Worm (Caenorhabditis elegans) whole organism, L4 larva: ENCODE data around the gene sma-2.

Experiments
- T20F7.1 ChIP-seq: fragments of 200-800 bp; sonication (Bioruptor generic); optimal IDR thresholded peaks from 2 replicates; lab custom pipeline; 2018; ENCODE audit warnings: mild to moderate bottlenecking, missing genetic modification characterization, missing compliant biosample characterization
- Y48G9A.11 ChIP-seq: fragments of 200-800 bp; sonication (Bioruptor generic); IDR thresholded peaks from 2 replicates; pipeline ENCODE4 v1.3.6; 2022; ENCODE audit warnings: missing genetic modification reagents, missing genetic modification characterization, missing compliant biosample characterization
- aha-1 ChIP-seq: fragments of 150-350 bp; peaks from one replicate; lab custom pipeline; 2014; ENCODE audit warnings: missing biosample characterization, missing genetic modification characterization
- aly-2 ChIP-seq: sonication (generic microtip); optimal IDR thresholded peaks from 2 replicates; lab custom pipeline; 2018; ENCODE audit warnings: missing biosample characterization, missing genetic modification characterization
- ceh-20 ChIP-seq: fragments of 200-800 bp; sonication (Bioruptor generic); IDR thresholded peaks from 2 replicates; pipeline ENCODE4 v1.3.6; 2022; ENCODE audit warnings: missing genetic modification reagents, missing genetic modification characterization, missing compliant biosample characterization
- ceh-28 ChIP-seq: fragments of 150-350 bp; optimal IDR thresholded peaks from 2 replicates; lab custom pipeline; 2014; ENCODE audit warnings: missing biosample characterization, missing genetic modification reagents, missing genetic modification characterization
- ceh-32 ChIP-seq: sonication (generic microtip); optimal IDR thresholded peaks from 2 replicates; lab custom pipeline; 2016; ENCODE audit warnings: mild to moderate bottlenecking, missing genetic modification characterization, missing compliant biosample characterization; ENCODE audit not compliant: poor library complexity
- daf-16 ChIP-seq, 3 experiments: sonication (generic microtip); optimal IDR thresholded peaks; 2 replicates each; lab custom pipeline; 2016 to 2017; ENCODE audit warnings: missing genetic modification characterization in 3 of 3, missing genetic modification reagents in 3 of 3, mild to moderate bottlenecking in 2 of 3, missing compliant biosample characterization in 2 of 3, missing biosample characterization in 1 of 3, moderate library complexity in 1 of 3
- dpl-1 ChIP-seq: fragments of 150-350 bp; optimal IDR thresholded peaks from 2 replicates; lab custom pipeline; 2014; ENCODE audit warnings: missing biosample characterization, missing genetic modification reagents, missing genetic modification characterization
- duxl-1 ChIP-seq: sonication (generic microtip); optimal IDR thresholded peaks from 2 replicates; lab custom pipeline; 2016; ENCODE audit warnings: mild to moderate bottlenecking, missing genetic modification characterization, moderate library complexity, missing compliant biosample characterization; ENCODE audit not compliant: poor library complexity
- dve-1 ChIP-seq: sonication (generic microtip); optimal IDR thresholded peaks from 2 replicates; lab custom pipeline; 2017; ENCODE audit warnings: antibody characterized with exemption, mild to moderate bottlenecking, missing genetic modification characterization, missing compliant biosample characterization; ENCODE audit not compliant: insufficient read depth
- gei-8 ChIP-seq: fragments of 200-800 bp; sonication (Bioruptor generic); optimal IDR thresholded peaks from 2 replicates; lab custom pipeline; 2018; ENCODE audit warnings: mild to moderate bottlenecking, missing genetic modification characterization, missing compliant biosample characterization
- hlh-30 ChIP-seq: sonication (generic microtip); optimal IDR thresholded peaks from 2 replicates; lab custom pipeline; 2017; ENCODE audit warnings: antibody characterized with exemption, mild to moderate bottlenecking, missing genetic modification characterization, missing compliant biosample characterization; ENCODE audit not compliant: insufficient read depth
- lin-1 ChIP-seq: fragments of 200-800 bp; sonication (Bioruptor generic); IDR thresholded peaks from 2 replicates; pipeline ENCODE4 v1.3.6; 2022; ENCODE audit warnings: missing genetic modification reagents, missing genetic modification characterization, missing compliant biosample characterization
- lin-13 ChIP-seq: fragments of 150-350 bp; optimal IDR thresholded peaks from 2 replicates; lab custom pipeline; 2014; ENCODE audit warnings: missing biosample characterization, missing genetic modification reagents, missing genetic modification characterization
- lin-15B ChIP-seq: fragments of 150-350 bp; sonication (generic microtip); optimal IDR thresholded peaks from 3 replicates; lab custom pipeline; 2014; ENCODE audit warnings: missing biosample characterization, missing genetic modification characterization
- lin-38 ChIP-seq: fragments of 200-800 bp; sonication (Bioruptor generic); IDR thresholded peaks from 2 replicates; pipeline ENCODE4 v1.3.6; 2022; ENCODE audit warnings: missing genetic modification reagents, missing genetic modification characterization, missing compliant biosample characterization
- lir-3 ChIP-seq: sonication (generic microtip); optimal IDR thresholded peaks from 2 replicates; lab custom pipeline; 2016; ENCODE audit warnings: mild to moderate bottlenecking, missing genetic modification characterization, missing compliant biosample characterization
- lsy-2 ChIP-seq, 2 experiments: fragments of 150-350 bp in 1 of 2; sonication (generic microtip) in 1 of 2; optimal IDR thresholded peaks; 2 replicates each; lab custom pipeline; 2014 to 2017; ENCODE audit warnings: missing biosample characterization in 2 of 2, missing genetic modification characterization in 2 of 2
- madf-9 ChIP-seq: fragments of 200-800 bp; sonication (Bioruptor generic); conservative IDR thresholded peaks from 2 replicates; pipeline ENCODE4 v1.3.6; 2022; ENCODE audit warnings: missing genetic modification reagents, missing genetic modification characterization, missing compliant biosample characterization
- mes-2 ChIP-seq: sonication (generic microtip); optimal IDR thresholded peaks from 2 replicates; lab custom pipeline; 2016; ENCODE audit warnings: missing genotype, mild to moderate bottlenecking, missing genetic modification characterization, missing compliant biosample characterization; ENCODE audit not compliant: poor library complexity, severe bottlenecking
- nhr-10 ChIP-seq: fragments of 150-350 bp; optimal IDR thresholded peaks from 2 replicates; lab custom pipeline; 2014; ENCODE audit warnings: missing biosample characterization, missing genetic modification characterization
- nhr-102 ChIP-seq: sonication (generic microtip); optimal IDR thresholded peaks from 2 replicates; lab custom pipeline; 2016; ENCODE audit warnings: mild to moderate bottlenecking, missing genetic modification characterization, moderate library complexity, missing compliant biosample characterization
- nhr-237 ChIP-seq: sonication (generic microtip); optimal IDR thresholded peaks from 2 replicates; lab custom pipeline; 2017; ENCODE audit warnings: missing biosample characterization, missing genetic modification characterization
- nhr-28 ChIP-seq: fragments of 150-350 bp; optimal IDR thresholded peaks from 2 replicates; lab custom pipeline; 2014; ENCODE audit warnings: missing biosample characterization, missing genetic modification characterization
- nhr-76 ChIP-seq: fragments of 150-350 bp; optimal IDR thresholded peaks from 2 replicates; lab custom pipeline; 2014; ENCODE audit warnings: missing biosample characterization, missing genetic modification characterization
- nhr-77 ChIP-seq: fragments of 150-350 bp; optimal IDR thresholded peaks from 2 replicates; lab custom pipeline; 2014; ENCODE audit warnings: missing biosample characterization, missing genetic modification characterization
- pha-4 ChIP-seq, 2 experiments: fragments of 150-350 bp in 1 of 2; fragments of 200-800 bp in 1 of 2; sonication (Bioruptor generic) in 1 of 2; IDR thresholded peaks in 1 of 2; optimal IDR thresholded peaks in 1 of 2; 2 replicates each; pipeline versions ENCODE4 v1.3.6 to Lab custom; 2014 to 2022; ENCODE audit warnings: missing genetic modification characterization in 2 of 2, missing genetic modification reagents in 2 of 2, missing biosample characterization in 1 of 2, missing compliant biosample characterization in 1 of 2
- pqm-1 ChIP-seq: sonication (generic microtip); optimal IDR thresholded peaks from 2 replicates; lab custom pipeline; 2017; ENCODE audit warnings: missing biosample characterization, missing genetic modification characterization
- set-16 ChIP-seq: fragments of 200-800 bp; sonication (Bioruptor generic); IDR thresholded peaks from 2 replicates; pipeline ENCODE4 v1.3.6; 2022; ENCODE audit warnings: missing genetic modification reagents, missing genetic modification characterization, missing compliant biosample characterization
- skn-1 ChIP-seq: fragments of 150-350 bp; optimal IDR thresholded peaks from 2 replicates; lab custom pipeline; 2014; ENCODE audit warnings: missing biosample characterization, missing genetic modification characterization
- snpc-4 ChIP-seq: fragments of 150-350 bp; optimal IDR thresholded peaks from 2 replicates; lab custom pipeline; 2014; ENCODE audit warnings: missing biosample characterization, missing genetic modification characterization
- tag-97 ChIP-seq: fragments of 200-800 bp; sonication (Bioruptor generic); IDR thresholded peaks from 2 replicates; pipeline ENCODE4 v1.3.6; 2022; ENCODE audit warnings: missing genetic modification characterization, missing compliant biosample characterization
- vab-7 ChIP-seq: fragments of 200-800 bp; sonication (Bioruptor generic); IDR thresholded peaks from 2 replicates; pipeline ENCODE4 v1.3.6; 2022; ENCODE audit warnings: missing genetic modification reagents, missing genetic modification characterization, missing compliant biosample characterization
- ztf-11 ChIP-seq: fragments of 150-350 bp; optimal IDR thresholded peaks from 2 replicates; lab custom pipeline; 2014; ENCODE audit warnings: missing biosample characterization, missing genetic modification characterization

Gene sma-2

DNA sequence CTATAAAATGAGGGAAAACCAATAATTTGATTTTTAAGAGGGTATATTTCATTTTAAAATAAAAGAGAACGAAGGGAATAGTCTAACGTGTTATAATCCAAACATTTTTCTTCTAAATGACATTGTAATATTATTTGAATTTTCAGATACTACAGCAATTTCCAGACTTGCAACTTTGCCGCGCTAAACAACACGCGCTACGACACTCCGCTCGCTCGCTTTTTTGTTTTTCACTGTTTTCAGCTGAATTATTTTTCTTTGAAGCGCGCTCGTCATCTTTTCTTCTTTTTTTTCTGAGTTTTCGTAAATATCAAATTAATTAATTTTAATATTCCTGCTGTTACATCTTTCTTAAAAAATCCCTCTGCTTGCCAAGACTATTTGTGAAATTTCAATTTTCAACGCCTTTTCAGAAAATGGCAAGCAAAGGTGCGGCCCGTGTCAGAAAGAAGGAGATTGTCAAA lies 32.2 kb upstream of the sma-2 start, which contains the start of gene mrpl-11:
mrpl-11 (plus strand) TSS at position 414 of the 464 bp plus-strand sequence.
- TF ChIP-seq duxl-1, result no peak
- peak; percentile 14 for TF ChIP-seq dve-1 (tag; lab: Kevin White, UChicago)
- peak in 1 of 2 experiments; percentile 51 for TF ChIP-seq lsy-2 (tag; optimal IDR thresholded peaks at IDR 0.05; lab: Kevin White, UChicago)
- peak; percentile 96 for TF ChIP-seq Y48G9A.11 (GFP tag; lab: Robert Waterston, UW)
- no peak for TF ChIP-seq daf-16 (GFP tag; optimal IDR thresholded peaks at IDR 0.05; lab: Kevin White, UChicago)
- TF ChIP-seq daf-16 (tag; optimal IDR thresholded peaks at IDR 0.05; lab: Kevin White, UChicago), result peak; percentile 14
- TF ChIP-seq ztf-11 (tag; lab: Kevin White, UChicago), result no peak
- TF ChIP-seq mes-2 (tag; lab: Kevin White, UChicago), result peak; percentile 44
- TF ChIP-seq T20F7.1 (GFP tag; lab: Kevin White, UChicago), result peak; percentile 95

DNA sequence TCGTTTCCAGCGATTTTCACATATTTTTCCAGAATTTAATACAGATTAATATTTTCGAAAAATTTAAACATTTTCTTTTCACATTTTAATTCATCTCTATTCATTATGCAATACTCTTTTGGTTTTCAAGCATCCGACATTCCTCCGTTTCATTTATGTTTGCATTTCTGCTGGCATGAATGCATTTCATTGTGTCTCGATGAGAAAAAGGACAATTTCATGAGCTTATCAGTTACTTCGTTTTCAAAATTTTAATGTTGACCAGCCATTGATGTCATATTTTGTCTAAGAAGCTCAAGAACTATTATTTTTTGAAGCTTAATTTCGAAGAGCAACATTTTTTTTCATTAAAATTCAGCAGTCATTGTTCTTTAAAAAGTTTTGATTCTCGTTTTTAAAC lies 30.9 kb upstream of the sma-2 start:
- TF ChIP-seq gei-8 (GFP tag; lab: Kevin White, UChicago), result no peak
- peak; percentile 9 for TF ChIP-seq aha-1
- no peak for TF ChIP-seq daf-16 (GFP tag; optimal IDR thresholded peaks at IDR 0.05; lab: Kevin White, UChicago)
- peak; percentile 72 for TF ChIP-seq daf-16 (tag; optimal IDR thresholded peaks at IDR 0.05; lab: Kevin White, UChicago)
- TF ChIP-seq dve-1 (tag; lab: Kevin White, UChicago), result peak; percentile 49
- peak; percentile 47 for TF ChIP-seq T20F7.1 (GFP tag; lab: Kevin White, UChicago)
- TF ChIP-seq madf-9 (GFP tag; lab: Robert Waterston, UW), result no peak
- peak; percentile 67 for TF ChIP-seq pqm-1
- TF ChIP-seq nhr-77 (tag; lab: Kevin White, UChicago), result peak; percentile 19
- TF ChIP-seq aly-2 (tag; lab: Kevin White, UChicago), result no peak
- no peak for TF ChIP-seq lin-15B (tag; lab: Kevin White, UChicago)

DNA sequence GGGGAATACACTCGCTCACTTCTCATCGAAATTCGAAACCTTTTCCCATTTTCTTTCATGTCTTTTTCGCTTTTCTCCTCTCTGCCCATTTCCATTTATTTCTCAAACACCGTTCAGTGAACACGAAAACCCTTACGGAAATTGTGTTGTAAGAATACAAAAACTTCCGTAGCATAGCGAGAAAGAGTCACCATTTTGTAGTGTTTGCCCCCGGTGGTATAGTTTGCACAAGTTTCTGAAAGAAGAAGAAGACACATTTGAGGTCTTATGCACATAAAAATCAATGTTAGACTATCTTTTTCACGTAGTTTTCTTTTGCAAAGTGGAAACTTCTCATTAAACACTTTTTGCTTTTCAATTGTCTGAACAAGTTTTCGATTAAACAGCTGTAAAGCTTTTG lies 30.4 kb upstream of the sma-2 start:
- TF ChIP-seq tag-97, result no peak
- TF ChIP-seq nhr-102 (tag; lab: Kevin White, UChicago), result no peak
- TF ChIP-seq dve-1 (tag; lab: Kevin White, UChicago), result no peak
- peak; percentile 93 for TF ChIP-seq nhr-28 (tag; lab: Kevin White, UChicago)
- no peak for TF ChIP-seq lin-13 (GFP tag; lab: Kevin White, UChicago)
- no peak for TF ChIP-seq lin-38 (GFP tag; lab: Robert Waterston, UW)

DNA sequence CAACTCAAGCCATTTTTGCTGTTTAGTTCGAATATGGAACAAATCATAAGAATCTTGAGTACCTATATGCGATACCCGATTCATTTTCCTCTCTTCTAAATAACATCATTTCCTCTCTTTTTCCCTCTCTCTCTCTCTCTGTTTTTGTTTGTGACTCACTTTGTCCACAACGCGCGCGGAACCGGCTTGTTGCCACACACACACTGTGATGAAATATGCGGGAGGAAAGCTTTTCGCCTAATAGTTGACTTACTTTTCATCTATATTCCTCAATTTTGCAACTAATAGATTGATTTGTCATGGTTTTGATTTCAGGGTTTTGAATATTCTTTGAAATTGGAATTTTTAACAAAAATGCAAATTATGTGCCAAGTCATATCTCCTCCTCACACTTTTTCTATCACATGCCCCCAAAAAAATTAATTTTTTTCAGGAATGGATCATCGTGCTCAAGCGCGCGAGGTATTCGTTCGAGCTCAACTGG lies 29.7 kb upstream of the sma-2 start, which contains the start of gene hipr-1:
hipr-1 (plus strand) TSS at position 434 of the 484 bp plus-strand sequence.
- TF ChIP-seq pha-4 (GFP tag; IDR thresholded peaks at IDR 0.05; lab: Robert Waterston, UW) (no peak), pha-4 (tag; optimal IDR thresholded peaks at IDR 0.05; lab: Kevin White, UChicago) (peak; percentile 83), set-16 (no peak)

DNA sequence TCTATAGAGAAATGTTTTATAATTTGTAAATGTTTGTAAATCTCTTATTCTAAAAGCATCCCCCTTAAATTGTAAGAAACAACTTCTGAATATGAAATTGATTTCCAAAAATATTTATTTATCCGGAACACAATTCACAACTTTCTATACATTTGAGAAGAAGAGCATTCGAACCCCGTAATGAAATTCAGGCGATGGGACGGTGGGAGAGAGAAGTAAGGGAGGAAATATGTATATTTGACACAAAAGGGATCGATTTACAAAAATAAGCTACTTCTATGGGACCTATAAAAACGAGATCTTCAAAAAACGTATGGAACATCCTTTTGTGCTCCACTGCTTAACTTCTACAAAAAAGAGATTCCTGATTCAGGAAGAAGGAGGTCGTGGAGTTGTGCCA lies 24.3 kb upstream of the sma-2 start:
- TF ChIP-seq hlh-30 (no peak), ceh-32 (no peak), nhr-10 (tag; lab: Kevin White, UChicago) (no peak), vab-7 (GFP tag; lab: Robert Waterston, UW) (no peak), nhr-237 (tag; lab: Kevin White, UChicago) (no peak), nhr-28 (tag; lab: Kevin White, UChicago) (no peak), lir-3 (tag; lab: Kevin White, UChicago) (no peak), ceh-28 (no peak), skn-1 (tag; lab: Kevin White, UChicago) (no peak), snpc-4 (tag; lab: Kevin White, UChicago) (no peak), duxl-1 (no peak), dpl-1 (GFP tag; lab: Kevin White, UChicago) (no peak), nhr-76 (tag; lab: Kevin White, UChicago) (no peak), lsy-2 (tag; optimal IDR thresholded peaks at IDR 0.05; lab: Kevin White, UChicago) (no peak), ceh-20 (GFP tag; lab: Robert Waterston, UW) (no peak), lin-1 (GFP tag; lab: Robert Waterston, UW) (no peak), set-16 (no peak)
